Worm (Caenorhabditis elegans): ENCODE results near the gene T21C12.8.
A peak's percentile ranks its signal among the peaks of the same experiment; 100 is the strongest.

T21C12.8 gene

DNA sequence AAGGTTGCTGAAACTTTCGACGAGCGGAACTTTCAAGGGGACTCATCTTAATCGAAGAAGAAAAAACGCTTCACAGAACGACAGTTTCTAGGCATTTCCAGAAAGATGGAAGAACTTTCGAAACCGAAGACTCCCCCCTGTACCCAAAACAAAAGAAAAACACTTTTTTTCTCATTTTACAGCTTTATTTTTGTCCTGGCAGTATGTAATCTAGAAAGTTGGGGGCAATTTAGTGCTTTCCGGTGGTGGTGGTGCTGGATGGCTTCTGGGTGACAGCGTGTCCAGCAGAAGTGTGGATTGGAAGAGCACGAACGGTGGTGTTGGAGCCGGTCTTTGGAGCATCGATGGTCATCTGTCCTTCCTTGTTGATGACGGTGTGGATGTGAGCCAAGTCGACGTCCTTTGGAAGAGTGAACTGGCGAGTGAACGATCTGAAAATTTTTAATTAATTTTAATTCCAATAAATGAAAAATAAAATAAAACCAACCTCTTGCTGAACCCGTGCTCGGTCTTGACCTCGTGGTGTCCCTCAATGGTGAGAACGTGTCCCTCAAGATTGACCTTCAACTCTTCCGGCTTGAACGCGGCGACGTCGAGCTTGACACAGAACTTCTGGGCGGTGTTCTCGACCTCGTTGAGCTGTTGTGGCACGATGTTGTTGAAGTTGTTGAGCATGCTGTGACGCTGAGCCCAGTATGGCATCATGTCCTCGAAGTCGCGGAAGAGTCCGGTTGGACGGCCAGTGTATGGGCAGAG is 46.7 kb downstream of the T21C12.8 start:
- TF ChIP-seq pha-4 (tag; optimal IDR thresholded peaks at IDR 0.05): no peak
- TF ChIP-seq ztf-4 (tag; optimal IDR thresholded peaks at IDR 0.05): no peak
- TF ChIP-seq ceh-9 (tag; optimal IDR thresholded peaks at IDR 0.05): no peak
- TF ChIP-seq mml-1 (tag; optimal IDR thresholded peaks at IDR 0.05): no peak
- no peak for TF ChIP-seq zag-1 (tag; optimal IDR thresholded peaks at IDR 0.05)
- no peak for TF ChIP-seq ZK546.5 (tag; optimal IDR thresholded peaks at IDR 0.05)
- no peak for TF ChIP-seq tbx-2 (tag; optimal IDR thresholded peaks at IDR 0.05)
- TF ChIP-seq ceh-16 (tag; optimal IDR thresholded peaks at IDR 0.05): no peak
- TF ChIP-seq ceh-82 (tag; optimal IDR thresholded peaks at IDR 0.05): no peak
- TF ChIP-seq eor-1 (tag; optimal IDR thresholded peaks at IDR 0.05): no peak
- TF ChIP-seq nhr-67 (tag; optimal IDR thresholded peaks at IDR 0.05): no peak
- no peak for TF ChIP-seq unc-62 (GFP tag; optimal IDR thresholded peaks at IDR 0.05)
- TF ChIP-seq nhr-25 (tag; optimal IDR thresholded peaks at IDR 0.05): no peak

DNA sequence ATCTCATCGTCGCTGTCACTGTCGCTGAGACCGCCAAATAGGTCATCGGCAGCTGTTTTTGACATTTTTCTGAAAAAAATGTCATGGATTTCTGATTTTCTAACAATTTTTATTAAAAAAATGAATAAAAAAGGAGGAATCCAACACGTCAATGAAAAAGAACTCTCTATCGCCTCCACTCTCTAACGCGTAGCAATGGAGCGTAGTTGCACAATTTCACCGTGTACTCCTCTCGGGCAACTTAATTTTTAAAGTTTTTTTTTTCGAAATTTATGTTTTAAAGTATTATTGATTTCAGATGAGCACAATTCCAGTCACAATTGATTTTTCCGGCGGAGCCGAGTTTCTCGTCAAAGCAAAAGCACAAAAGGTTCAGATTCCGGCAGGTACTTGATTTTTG is 47.6 kb downstream of the T21C12.8 start, which contains the start of the genes taf-11.3 and urm-1:
TSS of gene taf-11.3 (minus strand) at position 69 of the 400 bp plus-strand sequence.
TSS of gene urm-1 (plus strand) at position 299 of the 400 bp plus-strand sequence.
- TF ChIP-seq pqm-1 (tag; optimal IDR thresholded peaks at IDR 0.05) (no peak), lin-39 (tag; optimal IDR thresholded peaks at IDR 0.05) (peak; percentile 24), daf-12 (tag; optimal IDR thresholded peaks at IDR 0.05) (no peak), nhr-11 (tag; optimal IDR thresholded peaks at IDR 0.05) (no peak), hmg-11 (tag; optimal IDR thresholded peaks at IDR 0.05) (peak; percentile 67), ceh-9 (tag; optimal IDR thresholded peaks at IDR 0.05) (no peak), zag-1 (tag; optimal IDR thresholded peaks at IDR 0.05) (no peak), fkh-10 (GFP tag; optimal IDR thresholded peaks at IDR 0.05) (no peak), ztf-4 (tag; optimal IDR thresholded peaks at IDR 0.05) (no peak), fkh-2 (tag; optimal IDR thresholded peaks at IDR 0.05) (no peak), ama-1 (optimal IDR thresholded peaks at IDR 0.05) (no peak), elt-3 (tag; optimal IDR thresholded peaks at IDR 0.05) (no peak), nhr-12 (tag; optimal IDR thresholded peaks at IDR 0.05) (no peak), nhr-237 (tag; optimal IDR thresholded peaks at IDR 0.05) (no peak), lin-15B (tag; optimal IDR thresholded peaks at IDR 0.05) (peak; percentile 93), eor-1 (tag; optimal IDR thresholded peaks at IDR 0.05) (no peak), aly-2 (tag; optimal IDR thresholded peaks at IDR 0.05) (no peak), fos-1 (tag; optimal IDR thresholded peaks at IDR 0.05) (no peak), egl-27 (tag; optimal IDR thresholded peaks at IDR 0.05) (no peak), R02D3.7 (tag; optimal IDR thresholded peaks at IDR 0.05) (peak; percentile 56), jun-1 (tag; optimal IDR thresholded peaks at IDR 0.05) (peak; percentile 13), pha-4 (tag; optimal IDR thresholded peaks at IDR 0.05) (peak; percentile 90), nhr-28 (tag; optimal IDR thresholded peaks at IDR 0.05) (no peak), mdl-1 (tag; optimal IDR thresholded peaks at IDR 0.05) (no peak), elt-1 (tag; optimal IDR thresholded peaks at IDR 0.05) (no peak), ZK546.5 (tag; optimal IDR thresholded peaks at IDR 0.05) (no peak), skn-1 (tag; optimal IDR thresholded peaks at IDR 0.05) (no peak), elt-2 (tag; optimal IDR thresholded peaks at IDR 0.05) (peak; percentile 21), nhr-25 (tag; optimal IDR thresholded peaks at IDR 0.05) (peak; percentile 35), sea-2 (GFP tag; optimal IDR thresholded peaks at IDR 0.05) (no peak), snpc-4 (tag; optimal IDR thresholded peaks at IDR 0.05) (peak; percentile 88), unc-62 (GFP tag; optimal IDR thresholded peaks at IDR 0.05) (no peak), nhr-23 (tag; optimal IDR thresholded peaks at IDR 0.05) (peak; percentile 89), ceh-28 (tag; optimal IDR thresholded peaks at IDR 0.05) (no peak), nhr-43 (tag; optimal IDR thresholded peaks at IDR 0.05; ENCODE audit: poor library complexity, severe bottlenecking) (peak; percentile 61), lsy-12 (tag; optimal IDR thresholded peaks at IDR 0.05) (no peak), mml-1 (tag; optimal IDR thresholded peaks at IDR 0.05) (no peak), unc-39 (tag; optimal IDR thresholded peaks at IDR 0.05) (no peak), ztf-11 (tag; optimal IDR thresholded peaks at IDR 0.05) (no peak), nfya-1 (tag; optimal IDR thresholded peaks at IDR 0.05; ENCODE audit: insufficient read depth) (peak; percentile 85)

Measured in whole organism, L3 larva.